Fruit fly (Drosophila melanogaster): ENCODE results near the gene Adk2.

Gene Adk2

DNA sequence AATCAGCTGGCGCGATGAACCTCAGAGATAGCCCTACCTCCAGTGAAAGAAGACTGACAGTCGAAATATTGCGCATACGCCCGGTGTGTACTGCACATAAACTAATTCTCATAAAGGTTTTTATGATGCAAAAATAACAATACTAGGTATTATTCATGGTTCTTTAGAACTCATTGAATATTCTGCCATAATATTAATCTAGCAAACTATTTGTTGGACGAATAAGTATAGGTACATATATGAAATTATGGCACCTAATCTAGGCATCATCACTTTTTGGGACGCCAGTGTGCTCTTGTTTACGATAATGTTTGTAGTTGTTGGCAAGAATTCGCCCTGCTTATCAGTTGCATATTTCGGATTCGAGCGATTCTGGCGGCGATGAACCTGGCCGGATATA is 761 bp downstream of the Adk2 start (continued):
- TF ChIP-seq Nf-YA (GFP tag; IDR thresholded peaks at IDR 0.05) (no peak), CG42726 (GFP tag; IDR thresholded peaks at IDR 0.05; ENCODE audit: partially characterized antibody) (no peak), dati (GFP tag; IDR thresholded peaks at IDR 0.05) (no peak), Antp (GFP tag; optimal IDR thresholded peaks at IDR 0.05) (no peak), CG15514 (GFP tag; optimal IDR thresholded peaks at IDR 0.05) (no peak), H15 (GFP tag; IDR thresholded peaks at IDR 0.05) (no peak), ewg (GFP tag; optimal IDR thresholded peaks at IDR 0.05) (no peak), Dref (GFP tag; IDR thresholded peaks at IDR 0.05) (no peak), ERR (GFP tag; optimal IDR thresholded peaks at IDR 0.05) (no peak), dan (GFP tag; IDR thresholded peaks at IDR 0.05) (no peak), NFAT (GFP tag; IDR thresholded peaks at IDR 0.05) (no peak), CG4424 (GFP tag; optimal IDR thresholded peaks at IDR 0.05) (no peak), CG2202 (tag; optimal IDR thresholded peaks at IDR 0.05) (no peak), pho (GFP tag; optimal IDR thresholded peaks at IDR 0.05) (no peak), Sox100B (GFP tag; optimal IDR thresholded peaks at IDR 0.05) (peak; percentile 5), CG8388 (GFP tag; optimal IDR thresholded peaks at IDR 0.05) (no peak), chinmo (GFP tag; IDR thresholded peaks at IDR 0.05; ENCODE audit: partially characterized antibody) (no peak), CG6175 (GFP tag; IDR thresholded peaks at IDR 0.05) (no peak), bsh (GFP tag; optimal IDR thresholded peaks at IDR 0.05) (no peak), Hey (tag; optimal IDR thresholded peaks at IDR 0.05) (no peak), bowl (GFP tag; IDR thresholded peaks at IDR 0.05) (0 out of 2 replicates have a peak, but pooled peaks have one; percentile 4), H2.0 (GFP tag; IDR thresholded peaks at IDR 0.05) (no peak), CG13894 (tag; optimal IDR thresholded peaks at IDR 0.05) (no peak), Bteb2 (GFP tag; optimal IDR thresholded peaks at IDR 0.05) (no peak), dmrt99B (tag; optimal IDR thresholded peaks at IDR 0.05) (peak; percentile 46), Lpt (GFP tag; optimal IDR thresholded peaks at IDR 0.05) (no peak), yki (optimal IDR thresholded peaks at IDR 0.05) (no peak), bab2 (GFP tag; optimal IDR thresholded peaks at IDR 0.05) (no peak), eve (GFP tag; optimal IDR thresholded peaks at IDR 0.05) (peak in 1 of 2 experiments; percentile 89), repo (GFP tag; optimal IDR thresholded peaks at IDR 0.05) (no peak), Nf-YB (GFP tag; optimal IDR thresholded peaks at IDR 0.05) (no peak), CG6765 (GFP tag; optimal IDR thresholded peaks at IDR 0.05) (no peak), ems (GFP tag; optimal IDR thresholded peaks at IDR 0.05) (no peak), ken (GFP tag; IDR thresholded peaks at IDR 0.05) (no peak), salm (tag; optimal IDR thresholded peaks at IDR 0.05) (no peak), CG12942 (GFP tag; optimal IDR thresholded peaks at IDR 0.05) (no peak), E2f1 (GFP tag; IDR thresholded peaks at IDR 0.05) (peak; percentile 35; the same call in 1 of the 2 replicates), Drgx (GFP tag; IDR thresholded peaks at IDR 0.05) (peak; percentile 47; the same call in 1 of the 2 replicates), crc (GFP tag; optimal IDR thresholded peaks at IDR 0.05) (no peak), da (GFP tag; optimal IDR thresholded peaks at IDR 0.05) (no peak), CG12659 (GFP tag; optimal IDR thresholded peaks at IDR 0.05) (no peak), slou (GFP tag; optimal IDR thresholded peaks at IDR 0.05) (no peak), pros (GFP tag; optimal IDR thresholded peaks at IDR 0.05) (no peak), CG7963 (GFP tag; IDR thresholded peaks at IDR 0.05; ENCODE audit: partially characterized antibody) (no peak), CG16813 (GFP tag; IDR thresholded peaks at IDR 0.05; ENCODE audit: partially characterized antibody) (no peak), gt (GFP tag; IDR thresholded peaks at IDR 0.05) (no peak), unpg (GFP tag; optimal IDR thresholded peaks at IDR 0.05) (peak; percentile 23), BEAF-32 (GFP tag; optimal IDR thresholded peaks at IDR 0.05) (no peak), CG5245 (GFP tag; optimal IDR thresholded peaks at IDR 0.05) (no peak), Jarid2 (GFP tag; optimal IDR thresholded peaks at IDR 0.05) (no peak), CG2678 (tag; optimal IDR thresholded peaks at IDR 0.05) (peak; percentile 61), CG6854 (GFP tag; optimal IDR thresholded peaks at IDR 0.05) (no peak)
